Fruit fly (Drosophila melanogaster) whole organism, embryonic: ENCODE measurements around the gene Srr.

Experiments
- ATbp ChIP-seq: fragments of 200-800 bp; sonication (Bioruptor generic); optimal IDR thresholded peaks from 2 replicates; lab custom pipeline; 2017; ENCODE audit warnings: missing biosample characterization, mild to moderate bottlenecking, missing genetic modification characterization, missing genetic modification reagents
- Asciz ChIP-seq: fragments of 200-800 bp; sonication (Bioruptor generic); optimal IDR thresholded peaks from 2 replicates; lab custom pipeline; 2017; ENCODE audit warnings: missing biosample characterization, mild to moderate bottlenecking, missing genetic modification characterization, missing genetic modification reagents
- B-H1 ChIP-seq: fragments of 200-800 bp; sonication (Bioruptor generic); IDR thresholded peaks from 3 replicates; pipeline ENCODE4 v1.3.6; 2022; ENCODE audit warnings: missing biosample characterization, missing genetic modification characterization
- Bgb ChIP-seq: fragments of 200-800 bp; sonication (Bioruptor generic); IDR thresholded peaks from 2 replicates; pipeline ENCODE4 v1.3.6; 2022; ENCODE audit warnings: missing biosample characterization, missing genetic modification characterization; ENCODE audit not compliant: partially characterized antibody
- CG10274 ChIP-seq: fragments of 200-800 bp; sonication (Bioruptor generic); optimal IDR thresholded peaks from 3 replicates; lab custom pipeline; 2017; ENCODE audit warnings: missing biosample characterization, mild to moderate bottlenecking, missing genetic modification characterization
- CG10321 ChIP-seq: fragments of 200-800 bp; sonication (Bioruptor generic); IDR thresholded peaks from 2 replicates; pipeline ENCODE4 v1.3.6; 2022; ENCODE audit warnings: missing biosample characterization, missing genetic modification characterization
- CG11398 ChIP-seq: fragments of 200-800 bp; sonication (Bioruptor generic); optimal IDR thresholded peaks from 2 replicates; lab custom pipeline; 2016; ENCODE audit warnings: missing biosample characterization, missing genetic modification characterization
- CG11504 ChIP-seq: fragments of 200-800 bp; sonication (Bioruptor generic); optimal IDR thresholded peaks from 3 replicates; lab custom pipeline; 2019; ENCODE audit warnings: missing biosample characterization, mild to moderate bottlenecking, missing genetic modification characterization, moderate library complexity
- CG11696 ChIP-seq: fragments of 200-800 bp; sonication (Bioruptor generic); IDR thresholded peaks from 2 replicates; pipeline ENCODE4 v1.3.6; 2022; ENCODE audit warnings: missing biosample characterization, missing genetic modification characterization
- CG12299 ChIP-seq: fragments of 200-800 bp; sonication (Bioruptor generic); optimal IDR thresholded peaks from 2 replicates; lab custom pipeline; 2018; ENCODE audit warnings: missing biosample characterization, mild to moderate bottlenecking, missing genetic modification characterization
- CG1233 ChIP-seq: fragments of 200-800 bp; sonication (Bioruptor generic); optimal IDR thresholded peaks from 4 replicates; lab custom pipeline; 2018; ENCODE audit warnings: missing biosample characterization, mild to moderate bottlenecking, missing genetic modification characterization
- CG13424 ChIP-seq: fragments of 200-800 bp; sonication (Bioruptor generic); optimal IDR thresholded peaks from 2 replicates; lab custom pipeline; 2019; ENCODE audit warnings: missing biosample characterization, mild to moderate bottlenecking, missing genetic modification characterization, moderate library complexity
- CG13775 ChIP-seq: fragments of 200-800 bp; sonication (Bioruptor generic); optimal IDR thresholded peaks from 3 replicates; lab custom pipeline; 2017; ENCODE audit warnings: missing biosample characterization, mild to moderate bottlenecking, missing genetic modification characterization
- CG1529 ChIP-seq: fragments of 200-800 bp; sonication (Bioruptor generic); optimal IDR thresholded peaks from 3 replicates; lab custom pipeline; 2018; ENCODE audit warnings: missing biosample characterization, missing genetic modification characterization
- CG15601 ChIP-seq: fragments of 200-800 bp; sonication (Bioruptor generic); optimal IDR thresholded peaks from 3 replicates; lab custom pipeline; 2019; ENCODE audit warnings: missing biosample characterization, mild to moderate bottlenecking, missing genetic modification characterization, moderate library complexity
- CG1602 ChIP-seq: fragments of 200-800 bp; sonication (Bioruptor generic); optimal IDR thresholded peaks from 3 replicates; lab custom pipeline; 2016; ENCODE audit warnings: missing biosample characterization, missing genetic modification characterization
- CG17361 ChIP-seq: fragments of 200-800 bp; sonication (Bioruptor generic); IDR thresholded peaks from 3 replicates; pipeline ENCODE4 v1.3.6; 2022; ENCODE audit warnings: missing biosample characterization, missing genetic modification characterization
- CG17802 ChIP-seq: fragments of 200-800 bp; sonication (Bioruptor generic); optimal IDR thresholded peaks from 2 replicates; lab custom pipeline; 2018; ENCODE audit warnings: missing biosample characterization, mild to moderate bottlenecking, missing genetic modification characterization, moderate library complexity
- CG18764 ChIP-seq: fragments of 200-800 bp; sonication (Bioruptor generic); optimal IDR thresholded peaks from 3 replicates; lab custom pipeline; 2016; ENCODE audit warnings: missing biosample characterization, missing genetic modification characterization
- CG2116 ChIP-seq: fragments of 200-800 bp; sonication (Bioruptor generic); optimal IDR thresholded peaks from 3 replicates; lab custom pipeline; 2018; ENCODE audit warnings: missing biosample characterization, mild to moderate bottlenecking, missing genetic modification characterization
- CG34224 ChIP-seq: fragments of 200-800 bp; sonication (Bioruptor generic); IDR thresholded peaks from 3 replicates; pipeline ENCODE4 v1.3.6; 2022; ENCODE audit warnings: missing biosample characterization, missing genetic modification characterization; ENCODE audit not compliant: partially characterized antibody
- CG34376 ChIP-seq: fragments of 200-800 bp; sonication (Bioruptor generic); optimal IDR thresholded peaks from 2 replicates; lab custom pipeline; 2018; ENCODE audit warnings: missing biosample characterization, mild to moderate bottlenecking, missing genetic modification characterization
- CG6272 ChIP-seq: fragments of 200-800 bp; sonication (Bioruptor generic); IDR thresholded peaks from 2 replicates; pipeline ENCODE4 v1.3.6; 2022; ENCODE audit warnings: missing biosample characterization, missing genetic modification characterization
- CG6654 ChIP-seq: fragments of 200-800 bp; sonication (Bioruptor generic); optimal IDR thresholded peaks from 2 replicates; lab custom pipeline; 2017; ENCODE audit warnings: missing biosample characterization, mild to moderate bottlenecking, missing genetic modification characterization
- CG7372 ChIP-seq: fragments of 200-800 bp; sonication (Bioruptor generic); IDR thresholded peaks from 2 replicates; pipeline ENCODE4 v1.3.6; 2022; ENCODE audit warnings: missing biosample characterization, missing genetic modification characterization
- CG7745 ChIP-seq: fragments of 200-800 bp; sonication (Bioruptor generic); optimal IDR thresholded peaks from 2 replicates; lab custom pipeline; 2018; ENCODE audit warnings: missing biosample characterization, mild to moderate bottlenecking, missing genetic modification characterization, moderate library complexity
- CG7963 ChIP-seq: fragments of 200-800 bp; sonication (Bioruptor generic); IDR thresholded peaks from 3 replicates; pipeline ENCODE4 v1.3.6; 2022; ENCODE audit warnings: missing biosample characterization, missing genetic modification characterization; ENCODE audit not compliant: partially characterized antibody
- Mes4 ChIP-seq: fragments of 200-800 bp; sonication (Bioruptor generic); optimal IDR thresholded peaks from 2 replicates; lab custom pipeline; 2016; ENCODE audit warnings: missing biosample characterization, missing genetic modification characterization
- Pdp1 ChIP-seq, 2 experiments: fragments of 200-800 bp; sonication (Bioruptor generic); optimal IDR thresholded peaks; 3 replicates each; lab custom pipeline; 2016; ENCODE audit warnings: missing biosample characterization in 2 of 2, missing genetic modification characterization in 2 of 2, mild to moderate bottlenecking in 1 of 2, moderate library complexity in 1 of 2
- ab ChIP-seq: fragments of 200-800 bp; sonication (Bioruptor generic); optimal IDR thresholded peaks from 2 replicates; lab custom pipeline; 2016; ENCODE audit warnings: missing biosample characterization, missing genetic modification characterization
- aop ChIP-seq: fragments of 200-800 bp; sonication (Bioruptor generic); IDR thresholded peaks from 2 replicates; pipeline ENCODE4 v1.3.6; 2022; ENCODE audit warnings: missing biosample characterization, missing genetic modification characterization
- ash1 ChIP-seq: fragments of 200-800 bp; sonication (Bioruptor generic); optimal IDR thresholded peaks from 2 replicates; lab custom pipeline; 2018; ENCODE audit warnings: missing biosample characterization, mild to moderate bottlenecking, missing genetic modification characterization
- dimm ChIP-seq: fragments of 200-800 bp; sonication (Bioruptor generic); IDR thresholded peaks from 2 replicates; pipeline ENCODE4 v1.3.6; 2022; ENCODE audit warnings: missing biosample characterization, missing genetic modification characterization
- dmrt11E ChIP-seq: fragments of 200-800 bp; sonication (Bioruptor generic); optimal IDR thresholded peaks from 3 replicates; lab custom pipeline; 2018; ENCODE audit warnings: missing biosample characterization, mild to moderate bottlenecking, missing genetic modification characterization, moderate library complexity
- dmrt99B ChIP-seq: fragments of 200-800 bp; sonication (Bioruptor generic); optimal IDR thresholded peaks from 2 replicates; lab custom pipeline; 2018; ENCODE audit warnings: missing biosample characterization, mild to moderate bottlenecking, missing genetic modification characterization, moderate library complexity
- fu2 ChIP-seq: fragments of 200-800 bp; sonication (Bioruptor generic); optimal IDR thresholded peaks from 2 replicates; lab custom pipeline; 2016; ENCODE audit warnings: missing biosample characterization, missing genetic modification characterization
- gce ChIP-seq: fragments of 200-800 bp; sonication (Bioruptor generic); IDR thresholded peaks from 3 replicates; pipeline ENCODE4 v1.3.6; 2022; ENCODE audit warnings: missing biosample characterization, missing genetic modification characterization
- gem ChIP-seq: fragments of 200-800 bp; sonication (Bioruptor generic); optimal IDR thresholded peaks from 2 replicates; lab custom pipeline; 2019; ENCODE audit warnings: missing biosample characterization, mild to moderate bottlenecking, missing genetic modification characterization, moderate library complexity
- ind ChIP-seq: fragments of 200-800 bp; sonication (Bioruptor generic); optimal IDR thresholded peaks from 3 replicates; lab custom pipeline; 2016; ENCODE audit warnings: missing biosample characterization, missing genetic modification characterization
- insv ChIP-seq, 2 experiments: fragments of 200-800 bp; sonication (Bioruptor generic); optimal IDR thresholded peaks; 3 replicates each; lab custom pipeline; 2016 to 2018; ENCODE audit warnings: missing biosample characterization in 2 of 2, missing genetic modification characterization in 2 of 2
- jing ChIP-seq: fragments of 200-800 bp; sonication (Bioruptor generic); optimal IDR thresholded peaks from 2 replicates; lab custom pipeline; 2018; ENCODE audit warnings: missing biosample characterization, mild to moderate bottlenecking, missing genetic modification characterization
- lab ChIP-seq: fragments of 200-800 bp; sonication (Bioruptor generic); optimal IDR thresholded peaks from 3 replicates; lab custom pipeline; 2017; ENCODE audit warnings: missing biosample characterization, missing genetic modification characterization, mild to moderate bottlenecking, moderate library complexity, missing genetic modification reagents
- mirr ChIP-seq: fragments of 200-800 bp; sonication (Bioruptor generic); optimal IDR thresholded peaks from 3 replicates; lab custom pipeline; 2018; ENCODE audit warnings: missing biosample characterization, mild to moderate bottlenecking, missing genetic modification characterization
- mld ChIP-seq: fragments of 200-800 bp; sonication (Bioruptor generic); IDR thresholded peaks from 3 replicates; pipeline ENCODE4 v1.3.6; 2022; ENCODE audit warnings: missing biosample characterization, missing genetic modification characterization; ENCODE audit not compliant: partially characterized antibody
- otp ChIP-seq: fragments of 200-800 bp; sonication (Bioruptor generic); IDR thresholded peaks from 3 replicates; pipeline ENCODE4, ENCODE4 v1.3.6; 2022; ENCODE audit warnings: missing biosample characterization, missing genetic modification characterization
- pita ChIP-seq: fragments of 200-800 bp; sonication (Bioruptor generic); optimal IDR thresholded peaks from 2 replicates; lab custom pipeline; 2017; ENCODE audit warnings: missing biosample characterization, mild to moderate bottlenecking, missing genetic modification characterization
- sqz ChIP-seq: fragments of 200-800 bp; sonication (Bioruptor generic); optimal IDR thresholded peaks from 3 replicates; lab custom pipeline; 2018; ENCODE audit warnings: missing biosample characterization, mild to moderate bottlenecking, missing genetic modification characterization
- sug ChIP-seq: fragments of 200-800 bp; optimal IDR thresholded peaks from 2 replicates; lab custom pipeline; 2019; ENCODE audit warnings: missing biosample characterization, mild to moderate bottlenecking, missing genetic modification characterization, moderate library complexity
- tna ChIP-seq: fragments of 200-800 bp; sonication (Bioruptor generic); IDR thresholded peaks from 2 replicates; pipeline ENCODE4 v1.3.6; 2022; ENCODE audit warnings: missing biosample characterization, missing genetic modification characterization; ENCODE audit not compliant: partially characterized antibody
- ttk ChIP-seq: fragments of 200-800 bp; sonication (Bioruptor generic); IDR thresholded peaks from 2 replicates; pipeline ENCODE4 v2.1.2; 2022; ENCODE audit warnings: missing biosample characterization, missing genetic modification characterization

Srr gene

dm6 chr3R:9352595-9353275 is 12.5 kb upstream of the Srr start (continued):
- TF ChIP-seq ttk (no peak), CG17361 (GFP tag; lab: Robert Waterston, UW) (no peak), CG11398 (GFP tag; lab: Kevin White, UChicago) (no peak), CG7745 (tag; lab: Kevin White, UChicago) (peak; percentile 3), aop (GFP tag; lab: Robert Waterston, UW) (no peak), ind (no peak), tna (GFP tag; lab: Robert Waterston, UW) (no peak), Asciz (GFP tag; lab: Kevin White, UChicago) (no peak), CG10321 (GFP tag; lab: Robert Waterston, UW) (no peak), otp (GFP tag; lab: Robert Waterston, UW) (no peak), Mes4 (GFP tag; lab: Kevin White, UChicago) (no peak), CG10274 (GFP tag; lab: Kevin White, UChicago) (no peak), CG11504 (tag; lab: Kevin White, UChicago) (peak; percentile 94), CG11696 (GFP tag; lab: Robert Waterston, UW) (no peak), ash1 (GFP tag; lab: Kevin White, UChicago) (no peak), CG7963 (GFP tag; lab: Robert Waterston, UW) (no peak), CG15601 (tag; lab: Kevin White, UChicago) (peak; percentile 29), CG2116 (no peak), CG1529 (GFP tag; lab: Kevin White, UChicago) (peak; percentile 4), CG1233 (GFP tag; lab: Kevin White, UChicago) (no peak), CG7372 (GFP tag; lab: Robert Waterston, UW) (no peak), CG18764 (GFP tag; lab: Kevin White, UChicago) (no peak), ab (GFP tag; lab: Kevin White, UChicago) (peak; percentile 5), mld (GFP tag; lab: Robert Waterston, UW) (no peak), CG13775 (GFP tag; lab: Kevin White, UChicago) (no peak), CG34376 (peak; percentile 69), gem (no peak), B-H1 (no peak), dimm (GFP tag; lab: Robert Waterston, UW) (no peak), mirr (GFP tag; lab: Kevin White, UChicago) (peak; percentile 86), CG13424 (no peak), CG6654 (GFP tag; lab: Kevin White, UChicago) (no peak), sqz (GFP tag; lab: Kevin White, UChicago) (peak; percentile 85), CG34224 (no peak), fu2 (no peak), insv (GFP tag; optimal IDR thresholded peaks at IDR 0.05; lab: Kevin White, UChicago) (no peak), pita (GFP tag; lab: Kevin White, UChicago) (no peak), CG12299 (no peak), dmrt11E (tag; lab: Kevin White, UChicago) (no peak), Pdp1 (GFP tag; optimal IDR thresholded peaks at IDR 0.05; lab: Kevin White, UChicago) (peak in 1 of 2 experiments; percentile 92), Bgb (GFP tag; lab: Robert Waterston, UW) (no peak), gce (no peak), dmrt99B (tag; lab: Kevin White, UChicago) (no peak), jing (no peak), CG17802 (no peak), CG1602 (GFP tag; lab: Kevin White, UChicago) (no peak), sug (tag; lab: Kevin White, UChicago) (peak; percentile 87), ATbp (GFP tag; lab: Kevin White, UChicago) (peak; percentile 40), CG6272 (GFP tag; lab: Robert Waterston, UW) (no peak), lab (no peak)
